Worm (Caenorhabditis elegans) whole organism, L3 larva: Measurements from ENCODE around the gene T16G12.9.

Experiments
- hmg-11 ChIP-seq: sonication (generic microtip); optimal IDR thresholded peaks from 2 replicates; lab custom pipeline; 2016; ENCODE audit warnings: missing genetic modification characterization, missing compliant biosample characterization
- skn-1 ChIP-seq: fragments of 150-350 bp; optimal IDR thresholded peaks from 2 replicates; lab custom pipeline; 2014; ENCODE audit warnings: missing biosample characterization, missing genetic modification characterization

DNA sequence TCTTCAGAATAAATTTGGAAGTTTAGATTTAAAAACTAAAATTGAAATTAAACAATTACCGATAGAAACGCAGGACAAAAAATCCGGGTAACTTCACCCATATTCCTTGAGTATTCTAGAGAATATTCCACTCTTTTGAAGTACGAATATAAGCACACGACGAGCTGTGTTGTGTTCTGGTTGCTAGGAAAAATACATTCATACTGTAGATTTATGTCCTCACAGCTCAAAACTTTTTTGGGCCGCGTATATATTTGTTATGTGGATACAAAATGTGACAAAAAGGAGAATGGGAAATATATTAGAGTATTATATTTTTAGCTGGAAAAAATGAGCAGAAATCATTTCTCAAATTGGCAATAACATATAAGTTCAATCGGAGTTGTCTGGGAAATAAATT, 44.8 kb downstream of the T16G12.9 start, which contains the start of gene M04D8.5:
- TF ChIP-seq skn-1 (tag; lab: Kevin White, UChicago) (no peak), hmg-11 (tag; lab: Kevin White, UChicago) (no peak)
